Fruit fly (Drosophila melanogaster) S2 (cell line): Measurements from ENCODE around the gene Lcp65Ag3.

Source experiments
- CG8478 ChIP-seq: fragments of >200 bp; optimal IDR thresholded peaks from 2 replicates; lab custom pipeline; 2018
- CTCF ChIP-seq, 2 experiments: fragments of >200 bp; optimal IDR thresholded peaks; 2 replicates each; lab custom pipeline; 2018

- TF ChIP-seq CG8478 (lab: Kevin White, UChicago) = no peak
- no peak for TF ChIP-seq CTCF (optimal IDR thresholded peaks at IDR 0.05; lab: Kevin White, UChicago)
Measured at dm6 chr3L:6159863-6160262, 29.1 kb upstream of the Lcp65Ag3 start.
